Fruit fly (Drosophila melanogaster) whole organism, embryonic: ENCODE data around the gene CycA.

ENCODE experiments used
- Awh ChIP-seq: fragments of 200-800 bp; sonication (Bioruptor generic); IDR thresholded peaks from 2 replicates; pipeline ENCODE4, ENCODE4 v1.3.6; 2022; ENCODE audit warnings: missing biosample characterization, missing genetic modification characterization
- Bdp1 ChIP-seq: fragments of 200-800 bp; sonication (Bioruptor generic); optimal IDR thresholded peaks from 3 replicates; lab custom pipeline; 2016; ENCODE audit warnings: missing biosample characterization, missing genetic modification characterization
- CG14441 ChIP-seq: fragments of 200-800 bp; sonication (Bioruptor generic); IDR thresholded peaks from 2 replicates; pipeline ENCODE4 v1.3.6; 2022; ENCODE audit warnings: missing biosample characterization, missing genetic modification characterization
- CG14710 ChIP-seq: fragments of 200-800 bp; sonication (Bioruptor generic); optimal IDR thresholded peaks from 3 replicates; lab custom pipeline; 2019; ENCODE audit warnings: missing biosample characterization, mild to moderate bottlenecking, missing genetic modification characterization, moderate library complexity
- CG15073 ChIP-seq: fragments of 200-800 bp; sonication (Bioruptor generic); optimal IDR thresholded peaks from 2 replicates; lab custom pipeline; 2016; ENCODE audit warnings: missing biosample characterization, missing genetic modification characterization
- CG1602 ChIP-seq: fragments of 200-800 bp; sonication (Bioruptor generic); optimal IDR thresholded peaks from 3 replicates; lab custom pipeline; 2016; ENCODE audit warnings: missing biosample characterization, missing genetic modification characterization
- CG16863 ChIP-seq: fragments of 200-800 bp; sonication (Bioruptor generic); optimal IDR thresholded peaks from 3 replicates; lab custom pipeline; 2016; ENCODE audit warnings: missing biosample characterization, missing genetic modification characterization
- CG17328 ChIP-seq: fragments of 200-800 bp; sonication (Bioruptor generic); IDR thresholded peaks from 2 replicates; pipeline ENCODE4 v1.3.6; 2022; ENCODE audit warnings: missing biosample characterization, missing genetic modification characterization
- CG30020 ChIP-seq: fragments of 200-800 bp; optimal IDR thresholded peaks from 2 replicates; lab custom pipeline; 2019; ENCODE audit warnings: missing biosample characterization, mild to moderate bottlenecking, missing genetic modification characterization, moderate library complexity
- CG33213 ChIP-seq: fragments of 200-800 bp; sonication (Bioruptor generic); optimal IDR thresholded peaks from 3 replicates; lab custom pipeline; 2016; ENCODE audit warnings: missing biosample characterization, missing genetic modification characterization
- CG3995 ChIP-seq: fragments of 200-800 bp; sonication (Bioruptor generic); optimal IDR thresholded peaks from 3 replicates; lab custom pipeline; 2016; ENCODE audit warnings: missing biosample characterization, missing genetic modification characterization
- CG42726 ChIP-seq: fragments of 200-800 bp; sonication (Bioruptor generic); IDR thresholded peaks from 2 replicates; pipeline ENCODE4 v1.3.6; 2022; ENCODE audit warnings: missing biosample characterization, missing genetic modification characterization; ENCODE audit not compliant: partially characterized antibody
- CG6689 ChIP-seq: fragments of 200-800 bp; sonication (Bioruptor generic); IDR thresholded peaks from 2 replicates; pipeline ENCODE4 v1.3.6; 2022; ENCODE audit warnings: missing biosample characterization, missing genetic modification characterization
- CG6765 ChIP-seq: fragments of 200-800 bp; sonication (Bioruptor generic); optimal IDR thresholded peaks from 3 replicates; lab custom pipeline; 2017; ENCODE audit warnings: missing biosample characterization, mild to moderate bottlenecking, missing genetic modification characterization
- D19B ChIP-seq: fragments of 200-800 bp; sonication (Bioruptor generic); optimal IDR thresholded peaks from 2 replicates; lab custom pipeline; 2017; ENCODE audit warnings: missing biosample characterization, mild to moderate bottlenecking, missing genetic modification characterization
- Dip2 ChIP-seq: fragments of 200-800 bp; sonication (Bioruptor generic); IDR thresholded peaks from 2 replicates; pipeline ENCODE4 v1.3.6; 2022; ENCODE audit warnings: missing biosample characterization, missing genetic modification characterization
- Dip3 ChIP-seq: fragments of 200-800 bp; sonication (Bioruptor generic); optimal IDR thresholded peaks from 3 replicates; lab custom pipeline; 2016; ENCODE audit warnings: missing biosample characterization, missing genetic modification characterization
- Ets65A ChIP-seq: fragments of 200-800 bp; sonication (Bioruptor generic); peaks from one replicate; lab custom pipeline; 2016; ENCODE audit warnings: missing biosample characterization, missing genetic modification characterization
- GATAe ChIP-seq: fragments of 200-800 bp; sonication (Bioruptor generic); conservative IDR thresholded peaks from 2 replicates; pipeline ENCODE4 v1.3.6; 2022; ENCODE audit warnings: missing biosample characterization, missing genetic modification characterization
- HmgZ ChIP-seq: fragments of 200-800 bp; sonication (Bioruptor generic); optimal IDR thresholded peaks from 2 replicates; lab custom pipeline; 2018; ENCODE audit warnings: missing biosample characterization, mild to moderate bottlenecking, missing genetic modification characterization
- Hr3 ChIP-seq: fragments of 200-800 bp; sonication (Bioruptor generic); optimal IDR thresholded peaks from 3 replicates; lab custom pipeline; 2016; ENCODE audit warnings: missing biosample characterization, missing genetic modification characterization
- Hr78 ChIP-seq, 2 experiments: fragments of 200-800 bp in 1 of 2; fragments of >200 bp in 1 of 2; sonication (Bioruptor generic) in 1 of 2; optimal IDR thresholded peaks; 2 replicates each; lab custom pipeline; 2017 to 2019; ENCODE audit warnings: missing biosample characterization in 2 of 2, missing genetic modification characterization in 2 of 2, mild to moderate bottlenecking in 1 of 2, moderate library complexity in 1 of 2
- Mad ChIP-seq: fragments of 200-800 bp; sonication (Bioruptor generic); optimal IDR thresholded peaks from 2 replicates; lab custom pipeline; 2016; ENCODE audit warnings: missing biosample characterization, missing genetic modification characterization
- Myb ChIP-seq: fragments of 200-800 bp; sonication (Bioruptor generic); optimal IDR thresholded peaks from 2 replicates; lab custom pipeline; 2016; ENCODE audit warnings: missing biosample characterization, missing genetic modification characterization
- Opbp ChIP-seq: fragments of 200-800 bp; sonication (Bioruptor generic); IDR thresholded peaks from 3 replicates; pipeline ENCODE4 v1.3.6; 2022; ENCODE audit warnings: missing biosample characterization, missing genetic modification characterization; ENCODE audit not compliant: partially characterized antibody
- TFAM ChIP-seq: fragments of 200-800 bp; sonication (Bioruptor generic); optimal IDR thresholded peaks from 2 replicates; lab custom pipeline; 2017; ENCODE audit warnings: missing biosample characterization, missing genetic modification characterization, inconsistent platforms
- Taf1 ChIP-seq: fragments of 200-800 bp; sonication (Bioruptor generic); IDR thresholded peaks from 2 replicates; pipeline ENCODE4 v1.3.6; 2022; ENCODE audit warnings: missing biosample characterization, missing genetic modification characterization
- Tbp ChIP-seq: fragments of >200 bp; optimal IDR thresholded peaks from 2 replicates; lab custom pipeline; 2018; ENCODE audit warnings: missing biosample characterization, missing genetic modification characterization
- abd-A ChIP-seq: fragments of 200-800 bp; sonication (Bioruptor generic); optimal IDR thresholded peaks from 3 replicates; lab custom pipeline; 2019; ENCODE audit warnings: missing biosample characterization, mild to moderate bottlenecking, missing genetic modification characterization, moderate library complexity
- al ChIP-seq: fragments of 200-800 bp; sonication (Bioruptor generic); IDR thresholded peaks from 2 replicates; pipeline ENCODE4 v1.3.6; 2022; ENCODE audit warnings: missing biosample characterization, missing genetic modification characterization
- aop ChIP-seq: fragments of 200-800 bp; sonication (Bioruptor generic); IDR thresholded peaks from 2 replicates; pipeline ENCODE4 v1.3.6; 2022; ENCODE audit warnings: missing biosample characterization, missing genetic modification characterization
- bab2 ChIP-seq: fragments of 200-800 bp; sonication (Bioruptor generic); optimal IDR thresholded peaks from 2 replicates; lab custom pipeline; 2016; ENCODE audit warnings: missing biosample characterization, missing genetic modification characterization
- bowl ChIP-seq: fragments of 200-800 bp; sonication (Bioruptor generic); IDR thresholded peaks from 2 replicates; pipeline ENCODE4 v1.3.6; 2022; ENCODE audit warnings: missing biosample characterization, missing genetic modification characterization
- cad ChIP-seq: fragments of >200 bp; optimal IDR thresholded peaks from 2 replicates; lab custom pipeline; 2017; ENCODE audit warnings: missing biosample characterization, missing genetic modification characterization
- dan ChIP-seq: fragments of 200-800 bp; sonication (Bioruptor generic); IDR thresholded peaks from 2 replicates; pipeline ENCODE4 v1.3.6; 2022; ENCODE audit warnings: missing biosample characterization, missing genetic modification characterization
- eyg ChIP-seq: fragments of 200-800 bp; sonication (Bioruptor generic); optimal IDR thresholded peaks from 3 replicates; lab custom pipeline; 2016; ENCODE audit warnings: missing biosample characterization, missing genetic modification characterization
- gce ChIP-seq: fragments of 200-800 bp; sonication (Bioruptor generic); IDR thresholded peaks from 3 replicates; pipeline ENCODE4 v1.3.6; 2022; ENCODE audit warnings: missing biosample characterization, missing genetic modification characterization
- gfzf ChIP-seq: fragments of 200-800 bp; sonication (Bioruptor generic); optimal IDR thresholded peaks from 2 replicates; lab custom pipeline; 2016; ENCODE audit warnings: missing biosample characterization, mild to moderate bottlenecking, missing genetic modification characterization, moderate library complexity
- inv ChIP-seq: fragments of 200-800 bp; sonication (Bioruptor generic); IDR thresholded peaks from 2 replicates; pipeline ENCODE4 v1.3.6; 2022; ENCODE audit warnings: missing biosample characterization, missing genetic modification characterization; ENCODE audit not compliant: partially characterized antibody
- jumu ChIP-seq: fragments of 200-800 bp; sonication (Bioruptor generic); optimal IDR thresholded peaks from 3 replicates; lab custom pipeline; 2016; ENCODE audit warnings: missing biosample characterization, missing genetic modification characterization
- klu ChIP-seq: fragments of 200-800 bp; sonication (Bioruptor generic); IDR thresholded peaks from 2 replicates; pipeline ENCODE4 v1.3.6; 2022; ENCODE audit warnings: missing biosample characterization, missing genetic modification characterization
- mam ChIP-seq: fragments of 200-800 bp; sonication (Bioruptor generic); optimal IDR thresholded peaks from 3 replicates; lab custom pipeline; 2016; ENCODE audit warnings: missing biosample characterization, missing genetic modification characterization
- oc ChIP-seq: fragments of 200-800 bp; sonication (Bioruptor generic); optimal IDR thresholded peaks from 2 replicates; lab custom pipeline; 2018; ENCODE audit warnings: missing biosample characterization, mild to moderate bottlenecking, missing genetic modification characterization, moderate library complexity
- otp ChIP-seq: fragments of 200-800 bp; sonication (Bioruptor generic); IDR thresholded peaks from 3 replicates; pipeline ENCODE4, ENCODE4 v1.3.6; 2022; ENCODE audit warnings: missing biosample characterization, missing genetic modification characterization
- pfk ChIP-seq: fragments of 200-800 bp; sonication (Bioruptor generic); optimal IDR thresholded peaks from 2 replicates; lab custom pipeline; 2018; ENCODE audit warnings: missing biosample characterization, mild to moderate bottlenecking, missing genetic modification characterization, moderate library complexity
- pros ChIP-seq: fragments of 200-800 bp; sonication (Bioruptor generic); optimal IDR thresholded peaks from 3 replicates; lab custom pipeline; 2019; ENCODE audit warnings: missing biosample characterization, mild to moderate bottlenecking, missing genetic modification characterization, moderate library complexity
- psq ChIP-seq: fragments of 200-800 bp; sonication (Bioruptor generic); optimal IDR thresholded peaks from 2 replicates; lab custom pipeline; 2017; ENCODE audit warnings: missing biosample characterization, missing genetic modification characterization
- sisA ChIP-seq: fragments of 200-800 bp; sonication (Bioruptor generic); IDR thresholded peaks from 2 replicates; pipeline ENCODE4 v1.3.6; 2022; ENCODE audit warnings: missing biosample characterization, missing genetic modification characterization
- tap ChIP-seq: fragments of 200-800 bp; optimal IDR thresholded peaks from 3 replicates; lab custom pipeline; 2019; ENCODE audit warnings: missing biosample characterization, mild to moderate bottlenecking, missing genetic modification characterization, moderate library complexity
- tin ChIP-seq: fragments of 200-800 bp; sonication (Bioruptor generic); optimal IDR thresholded peaks from 3 replicates; lab custom pipeline; 2016; ENCODE audit warnings: missing biosample characterization, missing genetic modification characterization
- z ChIP-seq: fragments of 200-800 bp; sonication (Bioruptor generic); IDR thresholded peaks from 3 replicates; pipeline ENCODE4 v1.3.6; 2022; ENCODE audit warnings: missing biosample characterization, missing genetic modification characterization

CycA gene

dm6 chr3L:11819639-11820456 lies 13.5 kb downstream of the CycA start (continued):
- peak; percentile 30; the same call in 1 of the 2 replicates for TF ChIP-seq CG17328 (GFP tag; lab: Robert Waterston, UW)
- TF ChIP-seq otp (GFP tag; lab: Robert Waterston, UW), result no peak
- TF ChIP-seq jumu, result no peak
- TF ChIP-seq abd-A (tag; lab: Kevin White, UChicago), result no peak
- TF ChIP-seq Bdp1, result no peak
- TF ChIP-seq sisA, result no peak
- TF ChIP-seq Opbp (GFP tag; lab: Robert Waterston, UW), result no peak
- no peak for TF ChIP-seq z (GFP tag; lab: Robert Waterston, UW)
- no peak for TF ChIP-seq Ets65A (GFP tag; lab: Kevin White, UChicago)
- no peak for TF ChIP-seq al (GFP tag; lab: Robert Waterston, UW)
- no peak for TF ChIP-seq GATAe
- TF ChIP-seq gfzf, result no peak
- TF ChIP-seq Hr3 (GFP tag; lab: Kevin White, UChicago), result peak; percentile 10
- no peak for TF ChIP-seq eyg (GFP tag; lab: Kevin White, UChicago)
- TF ChIP-seq Dip2 (GFP tag; lab: Robert Waterston, UW), result no peak
- TF ChIP-seq CG14710, result no peak
- TF ChIP-seq psq, result no peak
- peak; percentile 4 for TF ChIP-seq tin
- no peak for TF ChIP-seq dan
- TF ChIP-seq CG1602, result peak; percentile 11
- no peak for TF ChIP-seq CG42726 (GFP tag; lab: Robert Waterston, UW)
- no peak for TF ChIP-seq D19B (GFP tag; lab: Kevin White, UChicago)
- TF ChIP-seq Mad (GFP tag; lab: Kevin White, UChicago), result no peak
- TF ChIP-seq cad (GFP tag; lab: Kevin White, UChicago), result no peak
- no peak for TF ChIP-seq CG16863 (GFP tag; lab: Kevin White, UChicago)
- no peak for TF ChIP-seq aop
- no peak for TF ChIP-seq klu
- peak; percentile 58; the same call in 1 of the 3 replicates for TF ChIP-seq gce
- TF ChIP-seq tap (tag; lab: Kevin White, UChicago), result no peak
- no peak for TF ChIP-seq TFAM (GFP tag; lab: Kevin White, UChicago)
- no peak for TF ChIP-seq inv (GFP tag; lab: Robert Waterston, UW)
- TF ChIP-seq Taf1, result 0 out of 2 replicates have a peak, but pooled peaks have one; percentile 18
- no peak for TF ChIP-seq CG33213 (GFP tag; lab: Kevin White, UChicago)
- TF ChIP-seq mam (GFP tag; lab: Kevin White, UChicago), result peak; percentile 47
- TF ChIP-seq HmgZ (tag; lab: Kevin White, UChicago), result no peak
- no peak for TF ChIP-seq pros (GFP tag; lab: Kevin White, UChicago)
- TF ChIP-seq pfk (GFP tag; lab: Kevin White, UChicago), result no peak
- TF ChIP-seq CG6689 (GFP tag; lab: Robert Waterston, UW), result no peak
- TF ChIP-seq oc, result peak; percentile 16
- peak; percentile 4 for TF ChIP-seq CG6765 (GFP tag; lab: Kevin White, UChicago)
- no peak for TF ChIP-seq bowl (GFP tag; lab: Robert Waterston, UW)
- 0 out of 2 replicates have a peak, but pooled peaks have one; percentile 6 for TF ChIP-seq Awh (GFP tag; lab: Robert Waterston, UW)
- TF ChIP-seq CG30020 (tag; lab: Kevin White, UChicago), result no peak
- no peak for TF ChIP-seq CG15073 (GFP tag; lab: Kevin White, UChicago)
- no peak for TF ChIP-seq Tbp (GFP tag; lab: Kevin White, UChicago)
- TF ChIP-seq Hr78 (GFP tag; optimal IDR thresholded peaks at IDR 0.05; lab: Kevin White, UChicago), result peak in 1 of 2 experiments; percentile 85
- no peak for TF ChIP-seq Dip3 (GFP tag; lab: Kevin White, UChicago)
- TF ChIP-seq bab2 (GFP tag; lab: Kevin White, UChicago), result no peak
- peak; percentile 58; the same call in 1 of the 2 replicates for TF ChIP-seq CG14441
- TF ChIP-seq CG3995 (GFP tag; lab: Kevin White, UChicago), result no peak
- no peak for TF ChIP-seq Myb (GFP tag; lab: Kevin White, UChicago)
